Fruit fly (Drosophila melanogaster) whole organism, wandering third instar larva: ENCODE results near the gene CG1428.

Source experiments
- GATAd ChIP-seq: sonication (Bioruptor generic); optimal IDR thresholded peaks from 2 replicates; lab custom pipeline; 2016; ENCODE audit warnings: missing biosample characterization, missing genetic modification characterization
- Myc ChIP-seq: fragments of >200 bp; optimal IDR thresholded peaks from 2 replicates; lab custom pipeline; 2017
- N ChIP-seq: fragments of >200 bp; optimal IDR thresholded peaks from 2 replicates; lab custom pipeline; 2018; ENCODE audit warnings: missing biosample characterization, missing external identifiers, missing genetic modification characterization
- OdsH ChIP-seq: fragments of 200-800 bp; sonication (Bioruptor generic); optimal IDR thresholded peaks from 2 replicates; lab custom pipeline; 2016; ENCODE audit warnings: missing biosample characterization, mild to moderate bottlenecking, missing genetic modification characterization
- Rel ChIP-seq, 2 experiments: fragments of 200-800 bp; sonication (Bioruptor generic) in 1 of 2; optimal IDR thresholded peaks; 2 replicates in 1 of 2; 3 replicates in 1 of 2; lab custom pipeline; 2016 to 2019; ENCODE audit warnings: mild to moderate bottlenecking in 2 of 2, missing biosample characterization in 2 of 2, missing genetic modification characterization in 2 of 2, moderate library complexity in 1 of 2
- br ChIP-seq: fragments of 200-800 bp; sonication (Bioruptor generic); optimal IDR thresholded peaks from 2 replicates; lab custom pipeline; 2016; ENCODE audit warnings: missing biosample characterization, missing genetic modification characterization
- dl ChIP-seq, 2 experiments: fragments of 175-275, 200-275 bp in 1 of 2; fragments of 200-275 bp in 1 of 2; sonication (Bioruptor generic); optimal IDR thresholded peaks; lab custom pipeline; 2018; ENCODE audit warnings: mild to moderate bottlenecking in 2 of 2, missing biosample characterization in 2 of 2, missing genetic modification characterization in 2 of 2, moderate library complexity in 2 of 2; ENCODE audit not compliant: partially characterized antibody in 2 of 2, insufficient read depth in 1 of 2
- dmrt93B ChIP-seq: fragments of 200-800 bp; sonication (Bioruptor generic); optimal IDR thresholded peaks from 2 replicates; lab custom pipeline; 2018; ENCODE audit warnings: missing biosample characterization, mild to moderate bottlenecking, missing genetic modification characterization
- fru ChIP-seq: fragments of 200-800 bp; sonication (Bioruptor generic); optimal IDR thresholded peaks from 3 replicates; lab custom pipeline; 2016; ENCODE audit warnings: missing biosample characterization, mild to moderate bottlenecking, missing genetic modification characterization
- h ChIP-seq: fragments of 200-800 bp; sonication (Bioruptor generic); optimal IDR thresholded peaks from 3 replicates; lab custom pipeline; 2016; ENCODE audit warnings: missing biosample characterization, mild to moderate bottlenecking, missing genetic modification characterization
- pan ChIP-seq: fragments of >200 bp; optimal IDR thresholded peaks from 2 replicates; lab custom pipeline; 2017
- rgr ChIP-seq: fragments of 200-800 bp; sonication (Bioruptor generic); optimal IDR thresholded peaks from 3 replicates; lab custom pipeline; 2016; ENCODE audit warnings: missing biosample characterization, mild to moderate bottlenecking, missing genetic modification characterization

DNA sequence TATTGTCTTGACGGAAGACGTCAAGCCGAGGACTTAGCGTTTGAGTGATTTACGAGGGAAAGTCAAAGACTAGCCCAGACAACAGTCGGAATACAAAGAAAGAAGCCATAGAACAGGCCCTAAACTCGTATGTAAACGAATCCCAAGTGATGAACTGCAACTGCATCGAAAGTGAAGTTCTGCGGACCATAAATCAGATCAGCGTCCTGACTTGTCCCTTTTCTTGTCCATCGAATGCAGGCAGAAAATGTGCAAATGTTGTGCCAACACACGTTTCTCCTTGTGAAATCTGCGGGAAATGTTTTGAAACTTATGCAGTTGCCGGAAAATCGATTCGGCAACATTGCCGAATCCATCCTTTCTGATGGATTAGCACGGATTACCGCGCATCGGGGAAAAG, 29.1 kb upstream of the CG1428 start:
- TF ChIP-seq Rel (GFP tag; optimal IDR thresholded peaks at IDR 0.05; lab: Kevin White, UChicago) (no peak), Rel (tag; optimal IDR thresholded peaks at IDR 0.05; lab: Kevin White, UChicago) (no peak), dl (GFP tag; optimal IDR thresholded peaks at IDR 0.05; lab: Kevin White, UChicago; ENCODE audit: insufficient read depth in 1 of 2, partially characterized antibody in 2 of 2) (no peak), pan (lab: Kevin White, UChicago) (no peak), h (no peak), rgr (GFP tag; lab: Kevin White, UChicago) (no peak), br (GFP tag; lab: Kevin White, UChicago) (no peak), N (no peak), fru (no peak), Myc (lab: Kevin White, UChicago) (no peak), OdsH (GFP tag; lab: Kevin White, UChicago) (no peak), GATAd (GFP tag; lab: Kevin White, UChicago) (no peak), dmrt93B (no peak)
